Fruit fly (Drosophila melanogaster) whole organism, embryonic: Measurements from ENCODE around the gene Arp6.
A peak's percentile ranks its signal among the peaks of the same experiment; 100 is the strongest.

Experiments
- Bgb ChIP-seq: fragments of 200-800 bp; sonication (Bioruptor generic); IDR thresholded peaks from 2 replicates; pipeline ENCODE4 v1.3.6; 2022; ENCODE audit warnings: missing biosample characterization, missing genetic modification characterization; ENCODE audit not compliant: partially characterized antibody
- CG10267 ChIP-seq: fragments of 200-800 bp; sonication (Bioruptor generic); optimal IDR thresholded peaks from 2 replicates; lab custom pipeline; 2018; ENCODE audit warnings: missing biosample characterization, mild to moderate bottlenecking, missing genetic modification characterization, moderate library complexity
- CG10366 ChIP-seq: fragments of 200-800 bp; sonication (Bioruptor generic); IDR thresholded peaks from 2 replicates; pipeline ENCODE4 v1.3.6; 2022; ENCODE audit warnings: missing biosample characterization, missing genetic modification characterization
- CG12391 ChIP-seq: fragments of 200-800 bp; sonication (Bioruptor generic); optimal IDR thresholded peaks from 3 replicates; lab custom pipeline; 2018; ENCODE audit warnings: missing biosample characterization, mild to moderate bottlenecking, missing genetic modification characterization, moderate library complexity
- CG15696 ChIP-seq: fragments of 200-800 bp; sonication (Bioruptor generic); optimal IDR thresholded peaks from 2 replicates; lab custom pipeline; 2019; ENCODE audit warnings: missing biosample characterization, mild to moderate bottlenecking, missing genetic modification characterization, moderate library complexity
- CG1647 ChIP-seq: fragments of 200-800 bp; sonication (Bioruptor generic); optimal IDR thresholded peaks from 3 replicates; lab custom pipeline; 2016; ENCODE audit warnings: missing biosample characterization, missing genetic modification characterization
- CG32532 ChIP-seq: fragments of 200-800 bp; sonication (Bioruptor generic); IDR thresholded peaks from 2 replicates; pipeline ENCODE4 v1.3.6; 2022; ENCODE audit warnings: missing biosample characterization, missing genetic modification characterization
- CG32767 ChIP-seq: fragments of 200-800 bp; sonication (Bioruptor generic); IDR thresholded peaks from 2 replicates; pipeline ENCODE4 v1.3.6; 2022; ENCODE audit warnings: missing biosample characterization, missing genetic modification characterization
- CG3281 ChIP-seq: fragments of 200-800 bp; sonication (Bioruptor generic); optimal IDR thresholded peaks from 3 replicates; lab custom pipeline; 2017; ENCODE audit warnings: missing biosample characterization, mild to moderate bottlenecking, missing genetic modification characterization
- CG6683 ChIP-seq: fragments of 200-800 bp; sonication (Bioruptor generic); optimal IDR thresholded peaks from 2 replicates; lab custom pipeline; 2017; ENCODE audit warnings: missing biosample characterization, mild to moderate bottlenecking, missing genetic modification characterization, missing genetic modification reagents
- CG6689 ChIP-seq: fragments of 200-800 bp; sonication (Bioruptor generic); IDR thresholded peaks from 2 replicates; pipeline ENCODE4 v1.3.6; 2022; ENCODE audit warnings: missing biosample characterization, missing genetic modification characterization
- CG6791 ChIP-seq: fragments of 200-800 bp; sonication (Bioruptor generic); IDR thresholded peaks from 3 replicates; pipeline ENCODE4 v1.3.6; 2022; ENCODE audit warnings: missing biosample characterization, missing genetic modification characterization; ENCODE audit not compliant: partially characterized antibody
- CG7372 ChIP-seq: fragments of 200-800 bp; sonication (Bioruptor generic); IDR thresholded peaks from 2 replicates; pipeline ENCODE4 v1.3.6; 2022; ENCODE audit warnings: missing biosample characterization, missing genetic modification characterization
- CG7745 ChIP-seq: fragments of 200-800 bp; sonication (Bioruptor generic); optimal IDR thresholded peaks from 2 replicates; lab custom pipeline; 2018; ENCODE audit warnings: missing biosample characterization, mild to moderate bottlenecking, missing genetic modification characterization, moderate library complexity
- CG8290 ChIP-seq, 3 experiments: fragments of 200-800 bp; sonication (Bioruptor generic); optimal IDR thresholded peaks; 2 replicates each; lab custom pipeline; 2016 to 2019; ENCODE audit warnings: missing biosample characterization in 3 of 3, missing genetic modification characterization in 3 of 3, mild to moderate bottlenecking in 2 of 3, moderate library complexity in 1 of 3
- CG9932 ChIP-seq: fragments of 200-800 bp; sonication (Bioruptor generic); IDR thresholded peaks from 2 replicates; pipeline ENCODE4 v1.3.6; 2022; ENCODE audit warnings: missing biosample characterization, missing genetic modification characterization
- CTCF ChIP-seq: fragments of 200-800 bp; sonication (Bioruptor generic); optimal IDR thresholded peaks from 2 replicates; lab custom pipeline; 2017; ENCODE audit warnings: missing biosample characterization, mild to moderate bottlenecking, missing genetic modification characterization, moderate library complexity
- D19A ChIP-seq: fragments of 200-800 bp; optimal IDR thresholded peaks from 3 replicates; lab custom pipeline; 2019; ENCODE audit warnings: missing biosample characterization, mild to moderate bottlenecking, missing genetic modification characterization, moderate library complexity
- Dref ChIP-seq: fragments of 200-800 bp; sonication (Bioruptor generic); IDR thresholded peaks from 2 replicates; pipeline ENCODE4 v1.3.6; 2022; ENCODE audit warnings: missing biosample characterization, missing genetic modification characterization
- Elba2 ChIP-seq: fragments of 200-800 bp; sonication (Bioruptor generic); optimal IDR thresholded peaks from 3 replicates; lab custom pipeline; 2016; ENCODE audit warnings: missing biosample characterization, missing genetic modification characterization
- Fer3 ChIP-seq: fragments of 200-800 bp; sonication (Bioruptor generic); optimal IDR thresholded peaks from 2 replicates; lab custom pipeline; 2018; ENCODE audit warnings: missing biosample characterization, mild to moderate bottlenecking, missing genetic modification characterization, moderate library complexity
- Lhr ChIP-seq: fragments of 200-800 bp; sonication (Bioruptor generic); optimal IDR thresholded peaks from 3 replicates; lab custom pipeline; 2017; ENCODE audit warnings: mild to moderate bottlenecking, missing biosample characterization, missing genetic modification reagents, missing genetic modification characterization
- NFAT ChIP-seq: fragments of 200-800 bp; sonication (Bioruptor generic); IDR thresholded peaks from 2 replicates; pipeline ENCODE4 v1.3.6; 2022; ENCODE audit warnings: missing biosample characterization, missing genetic modification characterization
- NK7.1 ChIP-seq: fragments of 200-800 bp; sonication (Bioruptor generic); optimal IDR thresholded peaks from 3 replicates; lab custom pipeline; 2016; ENCODE audit warnings: missing biosample characterization, missing genetic modification characterization
- Nf-YA ChIP-seq: fragments of 200-800 bp; sonication (Bioruptor generic); IDR thresholded peaks from 2 replicates; pipeline ENCODE4 v1.3.6; 2022; ENCODE audit warnings: missing biosample characterization, missing genetic modification characterization
- Nf-YB ChIP-seq: fragments of 200-800 bp; sonication (Bioruptor generic); optimal IDR thresholded peaks from 3 replicates; lab custom pipeline; 2019; ENCODE audit warnings: missing biosample characterization, mild to moderate bottlenecking, missing genetic modification characterization, moderate library complexity
- NfI ChIP-seq: fragments of 200-800 bp; sonication (Bioruptor generic); optimal IDR thresholded peaks from 3 replicates; lab custom pipeline; 2018; ENCODE audit warnings: missing biosample characterization, mild to moderate bottlenecking, missing genetic modification characterization, moderate library complexity
- Pdp1 ChIP-seq, 2 experiments: fragments of 200-800 bp; sonication (Bioruptor generic); optimal IDR thresholded peaks; 3 replicates each; lab custom pipeline; 2016; ENCODE audit warnings: missing biosample characterization in 2 of 2, missing genetic modification characterization in 2 of 2, mild to moderate bottlenecking in 1 of 2, moderate library complexity in 1 of 2
- Rfx ChIP-seq: fragments of 200-800 bp; sonication (Bioruptor generic); IDR thresholded peaks from 2 replicates; pipeline ENCODE4 v1.3.6; 2022; ENCODE audit warnings: missing biosample characterization, missing genetic modification characterization
- Six4 ChIP-seq: fragments of 200-800 bp; sonication (Bioruptor generic); optimal IDR thresholded peaks from 2 replicates; lab custom pipeline; 2016; ENCODE audit warnings: missing biosample characterization, missing genetic modification characterization
- Sox102F ChIP-seq: fragments of 200-800 bp; sonication (Bioruptor generic); optimal IDR thresholded peaks from 2 replicates; lab custom pipeline; 2018; ENCODE audit warnings: missing biosample characterization, mild to moderate bottlenecking, missing genetic modification characterization, moderate library complexity
- Sry-δ ChIP-seq: fragments of 200-800 bp; sonication (Bioruptor generic); optimal IDR thresholded peaks from 2 replicates; lab custom pipeline; 2016; ENCODE audit warnings: missing biosample characterization, missing genetic modification characterization
- Stat92E ChIP-seq, 3 experiments: fragments of >200 bp in 2 of 3; fragments of 200-800 bp in 1 of 3; sonication (Bioruptor generic) in 1 of 3; optimal IDR thresholded peaks; 2 replicates each; lab custom pipeline; 2017 to 2019; ENCODE audit warnings: missing biosample characterization in 3 of 3, missing genetic modification characterization in 3 of 3, mild to moderate bottlenecking in 1 of 3, moderate library complexity in 1 of 3
- YL-1 ChIP-seq: fragments of 200-800 bp; sonication (Bioruptor generic); optimal IDR thresholded peaks from 3 replicates; lab custom pipeline; 2017; ENCODE audit warnings: missing biosample characterization, mild to moderate bottlenecking, missing genetic modification characterization
- bcd ChIP-seq: fragments of 200-800 bp; sonication (Bioruptor generic); optimal IDR thresholded peaks from 2 replicates; lab custom pipeline; 2017; ENCODE audit warnings: missing biosample characterization, mild to moderate bottlenecking, missing genetic modification characterization
- cad ChIP-seq: fragments of >200 bp; optimal IDR thresholded peaks from 2 replicates; lab custom pipeline; 2017; ENCODE audit warnings: missing biosample characterization, missing genetic modification characterization
- cwo ChIP-seq: fragments of 200-800 bp; sonication (Bioruptor generic); optimal IDR thresholded peaks from 3 replicates; lab custom pipeline; 2017; ENCODE audit warnings: missing biosample characterization, missing genetic modification characterization, mild to moderate bottlenecking, moderate library complexity, missing genetic modification reagents
- fd3F ChIP-seq: fragments of 200-800 bp; sonication (Bioruptor generic); optimal IDR thresholded peaks from 2 replicates; lab custom pipeline; 2018; ENCODE audit warnings: missing biosample characterization, mild to moderate bottlenecking, missing genetic modification characterization, moderate library complexity
- grau ChIP-seq: fragments of 200-800 bp; optimal IDR thresholded peaks from 3 replicates; lab custom pipeline; 2019; ENCODE audit warnings: missing biosample characterization, mild to moderate bottlenecking, missing genetic modification characterization, moderate library complexity
- gsb-n ChIP-seq: fragments of 200-800 bp; sonication (Bioruptor generic); optimal IDR thresholded peaks from 3 replicates; lab custom pipeline; 2018; ENCODE audit warnings: missing biosample characterization, mild to moderate bottlenecking, missing genetic modification characterization
- kah ChIP-seq: fragments of 200-800 bp; sonication (Bioruptor generic); optimal IDR thresholded peaks from 2 replicates; lab custom pipeline; 2018; ENCODE audit warnings: missing biosample characterization, mild to moderate bottlenecking, missing genetic modification characterization
- kay ChIP-seq: fragments of 200-800 bp; sonication (Bioruptor generic); optimal IDR thresholded peaks from 2 replicates; lab custom pipeline; 2016; ENCODE audit warnings: missing biosample characterization, missing genetic modification characterization
- rib ChIP-seq: fragments of 200-800 bp; sonication (Bioruptor generic); IDR thresholded peaks from 2 replicates; pipeline ENCODE4 v1.3.6; 2022; ENCODE audit warnings: missing biosample characterization, missing genetic modification characterization
- run ChIP-seq: fragments of 200-800 bp; sonication (Bioruptor generic); optimal IDR thresholded peaks from 3 replicates; lab custom pipeline; 2018; ENCODE audit warnings: missing biosample characterization, mild to moderate bottlenecking, missing genetic modification characterization
- sd ChIP-seq: fragments of 200-800 bp; sonication (Bioruptor generic); optimal IDR thresholded peaks from 3 replicates; lab custom pipeline; 2018; ENCODE audit warnings: missing biosample characterization, mild to moderate bottlenecking, missing genetic modification characterization, moderate library complexity
- sim ChIP-seq: fragments of 200-800 bp; sonication (Bioruptor generic); IDR thresholded peaks from 2 replicates; pipeline ENCODE4 v1.3.6; 2022; ENCODE audit warnings: missing biosample characterization, missing genetic modification characterization
- slbo ChIP-seq: fragments of 200-800 bp; sonication (Bioruptor generic); IDR thresholded peaks from 2 replicates; pipeline ENCODE4 v1.3.6; 2022; ENCODE audit warnings: missing biosample characterization, missing genetic modification characterization
- sob ChIP-seq: fragments of 200-800 bp; sonication (Bioruptor generic); IDR thresholded peaks from 2 replicates; pipeline ENCODE4 v1.3.6; 2022; ENCODE audit warnings: missing biosample characterization, missing genetic modification characterization
- toy ChIP-seq: fragments of 200-800 bp; sonication (Bioruptor generic); IDR thresholded peaks from 2 replicates; pipeline ENCODE4 v1.3.6; 2022; ENCODE audit warnings: missing biosample characterization, missing genetic modification characterization
- trem ChIP-seq: fragments of 200-800 bp; optimal IDR thresholded peaks from 3 replicates; lab custom pipeline; 2019; ENCODE audit warnings: missing biosample characterization, mild to moderate bottlenecking, missing genetic modification characterization, moderate library complexity
- zfh1 ChIP-seq: fragments of 200-800 bp; sonication (Bioruptor generic); IDR thresholded peaks from 3 replicates; pipeline ENCODE4 v1.3.6; 2022; ENCODE audit warnings: missing biosample characterization, missing genetic modification characterization

Arp6 gene

DNA sequence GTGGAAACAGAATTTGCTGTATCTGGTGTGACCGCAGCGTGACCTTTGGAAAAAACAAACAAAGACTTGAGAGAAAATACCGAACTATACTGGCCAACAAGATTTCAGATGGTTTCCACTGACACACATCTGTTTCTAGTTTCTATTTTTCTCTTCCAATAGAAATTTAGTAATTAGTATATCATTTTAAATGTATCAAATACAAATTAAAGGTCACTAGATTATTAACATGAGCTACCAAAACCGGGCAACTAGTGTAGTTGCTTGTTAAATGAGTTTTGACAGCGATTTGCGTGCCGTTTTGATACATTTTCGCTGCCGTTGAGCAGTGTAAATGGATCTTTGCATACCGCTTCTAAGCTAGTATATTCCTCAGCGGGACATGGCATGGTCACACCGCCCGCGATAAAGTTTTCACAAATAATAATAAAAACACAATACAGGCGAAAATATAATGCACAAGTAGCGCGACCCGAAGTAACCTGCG lies 33.2 kb downstream of the Arp6 start, which contains the start of the genes Pis and Hap40 (continued):
- TF ChIP-seq kah (no peak), Sox102F (GFP tag; lab: Kevin White, UChicago) (no peak), cad (GFP tag; lab: Kevin White, UChicago) (no peak), CG9932 (peak; percentile 83), Six4 (GFP tag; lab: Kevin White, UChicago) (peak; percentile 12), CG6689 (GFP tag; lab: Robert Waterston, UW) (peak; percentile 78), CG15696 (tag; lab: Kevin White, UChicago) (peak; percentile 77), CTCF (GFP tag; lab: Kevin White, UChicago) (peak; percentile 13), sob (GFP tag; lab: Robert Waterston, UW) (peak; percentile 68; the same call in 1 of the 2 replicates), D19A (tag; lab: Kevin White, UChicago) (peak; percentile 51), Lhr (peak; percentile 78), Elba2 (GFP tag; lab: Kevin White, UChicago) (no peak), CG8290 (GFP tag; optimal IDR thresholded peaks at IDR 0.05; lab: Kevin White, UChicago) (peak; percentile 37), CG8290 (tag; optimal IDR thresholded peaks at IDR 0.05; lab: Kevin White, UChicago) (no peak), NFAT (GFP tag; lab: Robert Waterston, UW) (peak; percentile 66), cwo (no peak), Nf-YA (no peak), CG32767 (GFP tag; lab: Robert Waterston, UW) (peak; percentile 27; the same call in 1 of the 2 replicates), Nf-YB (GFP tag; lab: Kevin White, UChicago) (peak; percentile 29), CG10366 (peak; percentile 62; the same call in 1 of the 2 replicates), Stat92E (GFP tag; optimal IDR thresholded peaks at IDR 0.05; lab: Kevin White, UChicago) (no peak), toy (no peak), sim (GFP tag; lab: Robert Waterston, UW) (no peak), run (tag; lab: Kevin White, UChicago) (no peak), CG12391 (peak; percentile 81), CG3281 (GFP tag; lab: Kevin White, UChicago) (peak; percentile 62), CG1647 (peak; percentile 48), CG6683 (GFP tag; lab: Kevin White, UChicago) (no peak), CG7372 (GFP tag; lab: Robert Waterston, UW) (peak; percentile 49; the same call in 1 of the 2 replicates), fd3F (GFP tag; lab: Kevin White, UChicago) (peak; percentile 73), Rfx (GFP tag; lab: Robert Waterston, UW) (peak; percentile 85), CG7745 (tag; lab: Kevin White, UChicago) (no peak), Fer3 (tag; lab: Kevin White, UChicago) (peak; percentile 66), CG32532 (GFP tag; lab: Robert Waterston, UW) (peak; percentile 76), slbo (GFP tag; lab: Robert Waterston, UW) (peak; percentile 82), rib (GFP tag; lab: Robert Waterston, UW) (no peak), NK7.1 (GFP tag; lab: Kevin White, UChicago) (no peak), kay (GFP tag; lab: Kevin White, UChicago) (peak; percentile 16), NfI (GFP tag; lab: Kevin White, UChicago) (peak; percentile 72)

DNA sequence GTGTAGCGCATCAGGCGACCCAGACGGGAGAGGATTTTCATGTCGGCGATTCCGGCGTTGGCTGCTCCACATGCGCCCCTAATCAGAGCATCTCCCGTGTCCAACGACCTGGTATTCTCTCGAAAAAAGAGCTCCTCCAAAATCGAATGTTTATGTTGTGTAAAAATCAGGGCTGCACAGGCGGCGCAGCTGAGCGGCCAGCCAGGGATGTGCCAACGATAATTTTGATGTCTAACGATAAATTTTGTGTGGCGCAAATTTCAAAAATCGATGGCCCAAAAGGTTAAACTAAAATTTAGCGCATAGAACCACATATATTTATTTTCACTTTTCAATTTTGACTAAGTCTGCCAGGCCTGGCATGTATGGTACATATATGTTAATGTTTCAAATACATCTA lies 35.9 kb downstream of the Arp6 start, which contains the start of gene CG9240:
Gene CG9240, minus strand, starts transcription at position 213 of the 400 bp plus-strand sequence.
- peak; percentile 47 for TF ChIP-seq Sry-δ (GFP tag; lab: Kevin White, UChicago)
- TF ChIP-seq sd (tag; lab: Kevin White, UChicago), result no peak
- TF ChIP-seq CG6791 (GFP tag; lab: Robert Waterston, UW), result no peak
- TF ChIP-seq zfh1 (GFP tag; lab: Robert Waterston, UW), result 0 out of 3 replicates have a peak, but pooled peaks have one; percentile 28
- TF ChIP-seq Bgb, result 0 out of 2 replicates have a peak, but pooled peaks have one; percentile 16
- peak in 1 of 2 experiments; percentile 84 for TF ChIP-seq Pdp1 (GFP tag; optimal IDR thresholded peaks at IDR 0.05; lab: Kevin White, UChicago)
- TF ChIP-seq YL-1 (GFP tag; lab: Kevin White, UChicago), result peak; percentile 41
- peak; percentile 4 for TF ChIP-seq CG10267 (tag; lab: Kevin White, UChicago)
- TF ChIP-seq grau, result no peak
- peak; percentile 5 for TF ChIP-seq trem
- TF ChIP-seq slbo (GFP tag; lab: Robert Waterston, UW), result 0 out of 2 replicates have a peak, but pooled peaks have one; percentile 28
- TF ChIP-seq gsb-n (tag; lab: Kevin White, UChicago), result no peak
- TF ChIP-seq Dref (GFP tag; lab: Robert Waterston, UW), result peak; percentile 78
- no peak for TF ChIP-seq bcd (GFP tag; lab: Kevin White, UChicago)
